Fruit fly (Drosophila melanogaster): Measurements from ENCODE around the gene Akh.

- TF ChIP-seq vvl (GFP tag; IDR thresholded peaks at IDR 0.05) = peak; percentile 44
- TF ChIP-seq CG1792 (GFP tag; optimal IDR thresholded peaks at IDR 0.05) = no peak
- TF ChIP-seq NK7.1 (GFP tag; optimal IDR thresholded peaks at IDR 0.05) = no peak
- TF ChIP-seq lilli (GFP tag; optimal IDR thresholded peaks at IDR 0.05) = peak; percentile 34
- TF ChIP-seq onecut (GFP tag; IDR thresholded peaks at IDR 0.05) = peak; percentile 26; the same call in 1 of the 2 replicates
- peak; percentile 36 for TF ChIP-seq CG10147 (GFP tag; optimal IDR thresholded peaks at IDR 0.05)
- TF ChIP-seq en (GFP tag; optimal IDR thresholded peaks at IDR 0.05) = no peak
- TF ChIP-seq Fer3 (tag; optimal IDR thresholded peaks at IDR 0.05) = peak; percentile 38
- no peak for TF ChIP-seq sna (GFP tag; IDR thresholded peaks at IDR 0.05; ENCODE audit: partially characterized antibody)
- TF ChIP-seq fru (optimal IDR thresholded peaks at IDR 0.05) = no peak
- TF ChIP-seq CG8478 (optimal IDR thresholded peaks at IDR 0.05) = no peak
- no peak for TF ChIP-seq Hr39 (optimal IDR thresholded peaks at IDR 0.05)
- TF ChIP-seq CG6813 (GFP tag; optimal IDR thresholded peaks at IDR 0.05) = no peak
- no peak for TF ChIP-seq bowl (GFP tag; IDR thresholded peaks at IDR 0.05)
Observed at dm6 chr3L:4169957-4170651, 28.8 kb downstream of the Akh start, which contains the start of gene Ero1L.

All from whole organism, embryonic.